Worm (Caenorhabditis elegans) whole organism, L2 larva: Measurements from ENCODE around the gene R08A2.5.
"Not testable (repeated sequence)": the region's sequence is repeated elsewhere in the genome, so short reads cannot be mapped to it uniquely, and the experiment has no call there.

Experiments
- alr-1 ChIP-seq: fragments of 150-350 bp; optimal IDR thresholded peaks from 2 replicates; lab custom pipeline; 2014; ENCODE audit warnings: missing biosample characterization, missing genetic modification characterization
- nhr-10 ChIP-seq: sonication (generic microtip); optimal IDR thresholded peaks from 2 replicates; lab custom pipeline; 2017; ENCODE audit warnings: missing biosample characterization, missing genetic modification characterization
- nhr-11 ChIP-seq: fragments of 150-350 bp; optimal IDR thresholded peaks from 2 replicates; lab custom pipeline; 2014; ENCODE audit warnings: missing biosample characterization, missing genetic modification characterization
- snpc-4 ChIP-seq: fragments of 150-350 bp; optimal IDR thresholded peaks from 2 replicates; lab custom pipeline; 2014; ENCODE audit warnings: missing biosample characterization, missing genetic modification characterization

DNA sequence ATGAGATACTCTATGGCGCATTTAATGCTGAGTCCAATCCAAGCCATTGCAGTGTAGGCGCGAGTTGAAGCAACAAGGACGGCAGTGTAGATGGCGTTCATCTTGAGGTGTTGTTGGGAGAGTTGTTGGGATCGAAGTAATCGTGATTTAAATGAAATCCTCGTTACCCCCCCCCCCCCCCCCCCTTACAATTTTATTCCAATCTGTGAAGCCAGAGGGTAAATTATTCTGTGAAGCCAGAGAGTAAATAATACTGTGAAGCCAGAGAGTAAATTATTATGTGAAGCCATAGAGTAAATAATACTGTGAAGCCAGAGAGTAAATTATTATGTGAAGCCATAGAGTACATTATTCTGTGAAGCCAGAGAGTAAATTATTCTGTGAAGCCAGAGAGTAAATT lies 37.9 kb downstream of the R08A2.5 start, which contains the start of gene nspa-10:
- not testable (repeated sequence) for TF ChIP-seq nhr-11 (tag; lab: Kevin White, UChicago); alr-1; nhr-10 (tag; lab: Kevin White, UChicago); snpc-4 (tag; lab: Kevin White, UChicago)
